Worm (Caenorhabditis elegans): ENCODE results near the gene pqn-32.

pqn-32 gene

DNA sequence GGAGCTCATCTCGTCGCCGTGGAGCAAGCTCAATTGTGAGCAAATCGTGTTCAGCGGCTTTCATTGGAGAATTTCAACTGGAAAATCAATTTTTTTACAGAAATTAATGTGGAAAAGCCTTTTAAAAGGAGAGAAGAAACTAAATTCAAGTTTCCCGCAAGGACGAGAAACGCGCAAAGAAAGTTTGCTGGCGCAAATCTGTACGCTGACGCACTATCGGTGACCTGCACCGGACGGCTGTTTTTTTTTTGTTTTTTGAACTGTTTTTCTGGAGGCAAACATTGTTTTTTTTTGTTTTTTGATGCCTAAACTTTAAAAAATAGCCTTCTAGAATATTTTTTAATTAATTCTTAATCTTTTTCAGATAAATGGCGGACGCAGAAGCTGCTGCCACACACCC, 49.2 kb downstream of the pqn-32 start, which contains the start of the genes hpr-17 and F32A11.1 (continued):
- TF ChIP-seq lin-39 (tag; optimal IDR thresholded peaks at IDR 0.05) (peak; percentile 83), lin-14 (GFP tag; optimal IDR thresholded peaks at IDR 0.05) (peak; percentile 83), jun-1 (tag; optimal IDR thresholded peaks at IDR 0.05) (peak; percentile 79), lin-35 (GFP tag; optimal IDR thresholded peaks at IDR 0.05) (peak; percentile 99), nhr-85 (tag) (peak; percentile 90), zip-4 (GFP tag; optimal IDR thresholded peaks at IDR 0.05) (peak; percentile 61), ztf-4 (tag; optimal IDR thresholded peaks at IDR 0.05) (peak; percentile 22), efl-3 (GFP tag; optimal IDR thresholded peaks at IDR 0.05) (no peak), C34B4.2 (tag; optimal IDR thresholded peaks at IDR 0.05) (no peak), ceh-82 (tag; optimal IDR thresholded peaks at IDR 0.05) (peak; percentile 78 to 92 (median 88)), mdl-1 (tag; optimal IDR thresholded peaks at IDR 0.05) (peak in 1 of 2 experiments; percentile 74), nhr-11 (tag; optimal IDR thresholded peaks at IDR 0.05) (peak; percentile 74), ztf-11 (tag; optimal IDR thresholded peaks at IDR 0.05) (peak in 1 of 2 experiments; percentile 53), lir-3 (tag; optimal IDR thresholded peaks at IDR 0.05; ENCODE audit: poor library complexity) (peak; percentile 77), lin-13 (GFP tag; optimal IDR thresholded peaks at IDR 0.05) (peak; percentile 85), blmp-1 (tag; optimal IDR thresholded peaks at IDR 0.05) (peak; percentile 54), unc-62 (GFP tag; optimal IDR thresholded peaks at IDR 0.05) (no peak), swsn-7 (tag; optimal IDR thresholded peaks at IDR 0.05) (peak; percentile 84), elt-2 (tag; optimal IDR thresholded peaks at IDR 0.05) (peak; percentile 64), ceh-63 (GFP tag; optimal IDR thresholded peaks at IDR 0.05) (no peak), lsy-2 (tag; optimal IDR thresholded peaks at IDR 0.05) (peak; percentile 92 to 93), nhr-28 (tag; optimal IDR thresholded peaks at IDR 0.05) (no peak), zag-1 (tag; optimal IDR thresholded peaks at IDR 0.05) (no peak), snu-23 (GFP tag; optimal IDR thresholded peaks at IDR 0.05) (peak; percentile 92), mep-1 (tag; optimal IDR thresholded peaks at IDR 0.05) (peak; percentile 95), tlp-1 (tag; optimal IDR thresholded peaks at IDR 0.05) (no peak), C16A3.4 (tag; optimal IDR thresholded peaks at IDR 0.05) (peak; percentile 86), ama-1 (optimal IDR thresholded peaks at IDR 0.05) (peak; percentile 3), skn-1 (tag; optimal IDR thresholded peaks at IDR 0.05) (peak; percentile 91), pag-3 (tag; optimal IDR thresholded peaks at IDR 0.05; ENCODE audit: borderline replicate concordance, insufficient read depth) (no peak), sox-4 (tag; optimal IDR thresholded peaks at IDR 0.05) (peak; percentile 33), fkh-4 (tag; optimal IDR thresholded peaks at IDR 0.05; ENCODE audit: borderline replicate concordance) (no peak), unc-130 (tag; optimal IDR thresholded peaks at IDR 0.05) (peak; percentile 78), nhr-76 (tag; optimal IDR thresholded peaks at IDR 0.05) (no peak), sptf-1 (tag; optimal IDR thresholded peaks at IDR 0.05) (no peak), nhr-237 (tag; optimal IDR thresholded peaks at IDR 0.05) (no peak), irx-1 (tag; optimal IDR thresholded peaks at IDR 0.05) (peak; percentile 89), nhr-71 (tag; optimal IDR thresholded peaks at IDR 0.05) (peak; percentile 92), pqm-1 (tag; optimal IDR thresholded peaks at IDR 0.05) (no peak), snpc-4 (tag; optimal IDR thresholded peaks at IDR 0.05) (peak; percentile 90), aha-1 (tag; optimal IDR thresholded peaks at IDR 0.05) (peak; percentile 27), hlh-17 (GFP tag; optimal IDR thresholded peaks at IDR 0.05; ENCODE audit: borderline replicate concordance) (no peak), ets-5 (GFP tag; IDR thresholded peaks at IDR 0.05) (no peak), sup-37 (GFP tag; optimal IDR thresholded peaks at IDR 0.05) (peak; percentile 66), nhr-77 (tag; optimal IDR thresholded peaks at IDR 0.05) (peak; percentile 67), hpl-2 (GFP tag; optimal IDR thresholded peaks at IDR 0.05) (no peak), grh-1 (GFP tag; IDR thresholded peaks at IDR 0.05) (peak; percentile 90), Y116A8C.19 (tag; optimal IDR thresholded peaks at IDR 0.05; ENCODE audit: borderline replicate concordance) (no peak), F16B12.6 (tag; optimal IDR thresholded peaks at IDR 0.05) (peak; percentile 74), unc-86 (tag; optimal IDR thresholded peaks at IDR 0.05) (peak; percentile 85), vab-15 (tag; optimal IDR thresholded peaks at IDR 0.05) (no peak), ceh-88 (GFP tag; IDR thresholded peaks at IDR 0.05) (peak; percentile 36; the same call in 1 of the 2 replicates), fkh-8 (tag; optimal IDR thresholded peaks at IDR 0.05) (peak; percentile 78), xbp-1 (tag; optimal IDR thresholded peaks at IDR 0.05) (peak; percentile 84)

Measured in whole organism, L1 larva.